Worm (Caenorhabditis elegans): ENCODE data around the gene cya-1.

cya-1 gene

DNA sequence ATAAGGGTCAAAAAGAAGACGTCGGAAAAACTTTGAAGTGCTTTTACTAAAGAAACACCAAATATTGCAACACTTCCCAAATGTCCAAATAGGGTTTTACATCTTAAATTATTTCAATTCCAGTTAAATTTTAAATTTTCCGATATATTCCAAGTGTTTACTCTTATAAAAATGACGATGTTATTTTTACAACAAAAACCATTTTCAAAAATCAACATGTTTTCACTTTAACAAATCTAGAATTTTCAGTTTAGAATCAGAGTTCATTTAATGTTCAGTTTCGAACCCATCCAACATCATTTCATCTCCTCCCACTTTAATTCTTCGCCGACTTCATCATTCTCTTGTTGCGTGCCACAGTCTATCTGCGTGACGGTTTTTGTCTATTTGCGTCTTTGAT is 5.4 kb downstream of the cya-1 start, which contains the start of gene dos-1:
Gene dos-1, plus strand, starts transcription at position 301 of the 400 bp plus-strand sequence.
- TF ChIP-seq ama-1 (optimal IDR thresholded peaks at IDR 0.05): no peak
- no peak for TF ChIP-seq mab-5 (tag; optimal IDR thresholded peaks at IDR 0.05)
- no peak for TF ChIP-seq nhr-6 (tag; optimal IDR thresholded peaks at IDR 0.05)
- no peak for TF ChIP-seq aly-2 (tag; optimal IDR thresholded peaks at IDR 0.05)
- no peak for TF ChIP-seq zag-1 (tag; optimal IDR thresholded peaks at IDR 0.05)
- no peak for TF ChIP-seq sem-4 (tag; optimal IDR thresholded peaks at IDR 0.05)
- TF ChIP-seq C34F6.9 (tag; optimal IDR thresholded peaks at IDR 0.05): no peak

DNA sequence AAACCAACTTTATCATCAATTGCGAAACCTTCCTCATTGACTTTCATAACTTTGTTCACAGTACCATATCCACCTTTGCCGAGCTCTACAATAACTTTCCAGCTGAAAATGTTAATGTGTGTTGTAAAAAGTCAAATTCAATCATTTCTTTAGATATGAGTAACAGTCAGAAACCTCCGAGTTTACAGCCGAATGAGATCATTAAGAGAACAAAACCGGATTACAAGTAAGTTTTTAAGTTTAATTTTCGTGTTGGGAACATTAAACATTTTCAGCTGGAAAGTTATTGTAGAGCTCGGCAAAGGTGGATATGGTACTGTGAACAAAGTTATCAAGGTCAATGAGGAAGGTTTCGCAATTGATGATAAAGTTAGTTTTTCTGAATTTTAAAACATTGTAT is 7.9 kb downstream of the cya-1 start, which contains the start of gene ZK507.1:
Gene ZK507.1, minus strand, starts transcription at position 101 of the 400 bp plus-strand sequence.
- TF ChIP-seq sma-3 (GFP tag; optimal IDR thresholded peaks at IDR 0.05) (no peak), nhr-21 (tag; optimal IDR thresholded peaks at IDR 0.05) (no peak), mdl-1 (tag; optimal IDR thresholded peaks at IDR 0.05) (no peak), ZK546.5 (tag; optimal IDR thresholded peaks at IDR 0.05) (no peak), lin-39 (tag; optimal IDR thresholded peaks at IDR 0.05) (no peak), zag-1 (tag; optimal IDR thresholded peaks at IDR 0.05) (no peak), lsy-2 (tag; optimal IDR thresholded peaks at IDR 0.05) (no peak), ama-1 (optimal IDR thresholded peaks at IDR 0.05) (no peak), aly-2 (tag; optimal IDR thresholded peaks at IDR 0.05) (no peak), gmeb-1 (tag; optimal IDR thresholded peaks at IDR 0.05) (no peak), lin-11 (tag; optimal IDR thresholded peaks at IDR 0.05) (no peak), elt-3 (tag; optimal IDR thresholded peaks at IDR 0.05) (no peak), lin-13 (GFP tag; optimal IDR thresholded peaks at IDR 0.05) (no peak), nhr-12 (tag; optimal IDR thresholded peaks at IDR 0.05) (no peak), ceh-16 (tag; optimal IDR thresholded peaks at IDR 0.05) (no peak), snpc-4 (tag; optimal IDR thresholded peaks at IDR 0.05) (no peak)

DNA sequence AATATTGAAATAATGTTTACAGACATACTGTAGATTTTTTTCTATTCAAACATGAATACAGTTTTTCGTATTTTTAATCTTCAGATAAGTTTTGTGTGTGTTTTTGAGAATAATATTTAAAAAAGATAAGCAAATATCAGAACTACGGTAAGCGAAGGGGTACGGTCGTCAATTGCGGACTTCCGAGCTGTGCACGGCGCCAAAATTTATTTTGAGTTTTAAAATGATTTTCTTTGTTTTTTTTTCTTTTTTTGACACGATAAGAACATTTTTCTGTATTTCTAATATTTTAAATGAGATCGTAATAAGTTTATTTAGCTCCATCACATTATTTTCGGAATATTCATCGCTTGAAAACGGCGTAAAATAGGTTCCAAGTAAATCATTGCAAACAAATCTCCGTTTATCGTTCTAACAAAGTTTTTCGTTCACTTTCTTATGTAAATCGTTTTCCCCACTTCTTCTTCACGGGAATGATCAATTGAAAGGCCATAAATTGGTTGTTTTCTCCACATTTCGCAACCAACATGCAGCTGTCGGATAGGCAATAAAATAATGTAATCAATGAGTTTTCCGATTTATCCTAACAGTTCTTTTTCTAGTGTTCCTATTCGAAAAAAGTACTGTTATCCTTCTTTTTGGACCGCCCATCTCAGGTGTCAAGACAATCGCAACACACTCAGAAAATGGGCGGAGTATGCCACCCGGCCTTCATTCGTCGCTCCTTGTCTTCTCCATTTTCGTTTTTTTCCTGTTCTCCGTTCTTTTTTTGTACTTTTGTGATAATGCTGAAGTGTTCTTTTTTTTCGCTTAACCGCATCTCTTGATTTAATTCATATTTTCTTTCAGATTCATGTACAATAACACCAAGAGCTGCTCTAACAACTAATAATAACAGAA is 17.4 kb downstream of the cya-1 start, which contains the start of gene glp-1:
Gene glp-1, plus strand, starts transcription at position 850 of the 900 bp plus-strand sequence.
- TF ChIP-seq dmd-4 (tag; optimal IDR thresholded peaks at IDR 0.05) (no peak), aly-2 (tag; optimal IDR thresholded peaks at IDR 0.05) (no peak), nhr-23 (tag; optimal IDR thresholded peaks at IDR 0.05) (no peak), lin-11 (tag; optimal IDR thresholded peaks at IDR 0.05) (no peak), ztf-4 (tag; optimal IDR thresholded peaks at IDR 0.05) (no peak), fos-1 (tag; optimal IDR thresholded peaks at IDR 0.05) (no peak), nhr-6 (tag; optimal IDR thresholded peaks at IDR 0.05) (no peak), nhr-25 (tag; optimal IDR thresholded peaks at IDR 0.05) (no peak), ceh-16 (tag; optimal IDR thresholded peaks at IDR 0.05) (no peak)

DNA sequence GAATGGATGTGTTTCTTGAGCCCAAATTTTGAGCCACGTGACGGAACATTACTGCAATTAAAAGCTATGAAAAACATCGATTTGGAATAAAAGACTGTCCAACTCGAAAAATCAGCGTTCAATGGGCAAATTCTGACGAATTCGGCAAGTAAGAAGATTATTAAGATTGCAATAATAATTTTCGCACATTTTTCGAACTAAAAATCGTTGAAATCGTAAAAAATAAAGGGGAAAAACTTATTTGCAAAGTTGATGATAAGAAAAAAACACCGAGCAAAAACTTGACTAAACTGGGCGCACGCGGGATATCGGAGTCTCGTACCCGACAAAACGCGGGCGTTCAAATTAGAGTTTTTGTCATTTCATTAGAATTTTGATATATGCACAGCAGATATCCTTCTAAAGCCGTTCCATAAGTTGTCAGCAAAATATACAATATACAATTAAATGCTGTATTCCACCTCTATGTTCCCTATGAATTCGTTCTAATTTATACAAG is 19.7 kb downstream of the cya-1 start, which contains the start of the genes mccc-2 and mrpl-44:
Gene mccc-2, minus strand, starts transcription at position 51 of the 499 bp plus-strand sequence.
Gene mrpl-44, minus strand, starts transcription at position 51 of the 499 bp plus-strand sequence.
- TF ChIP-seq lsy-2 (tag; optimal IDR thresholded peaks at IDR 0.05) (peak in 1 of 2 experiments; percentile 40), ztf-1 (GFP tag; conservative IDR thresholded peaks at IDR 0.05) (no peak), gmeb-1 (tag; optimal IDR thresholded peaks at IDR 0.05) (peak; percentile 90), nhr-10 (tag; optimal IDR thresholded peaks at IDR 0.05) (no peak), fos-1 (tag; optimal IDR thresholded peaks at IDR 0.05) (peak; percentile 7), C34F6.9 (tag; optimal IDR thresholded peaks at IDR 0.05) (peak; percentile 36), elt-3 (tag; optimal IDR thresholded peaks at IDR 0.05) (no peak), unc-55 (GFP tag; optimal IDR thresholded peaks at IDR 0.05) (peak; percentile 51)

DNA sequence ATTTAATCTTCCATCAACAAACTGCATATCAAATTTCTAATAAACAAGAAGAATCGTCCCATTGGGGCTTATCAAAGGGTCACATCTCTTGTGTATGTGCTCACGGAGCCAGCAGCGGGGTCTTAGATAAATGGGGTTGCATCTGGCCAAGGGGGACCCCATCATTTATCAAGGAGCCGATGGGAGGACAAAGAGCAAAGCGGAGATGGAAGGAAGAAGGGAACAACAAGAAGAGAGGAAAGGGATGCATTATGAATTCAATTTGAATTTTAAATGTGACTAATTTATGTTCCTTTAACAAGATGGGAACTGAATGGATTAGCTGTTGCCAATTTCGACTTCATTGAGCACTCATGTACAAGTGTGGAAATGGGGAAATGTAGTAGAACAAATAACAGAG is 24.7 kb downstream of the cya-1 start:
- TF ChIP-seq C34F6.9 (tag; optimal IDR thresholded peaks at IDR 0.05) (peak; percentile 28), mdl-1 (tag; optimal IDR thresholded peaks at IDR 0.05) (no peak), sma-3 (GFP tag; optimal IDR thresholded peaks at IDR 0.05) (no peak), nhr-77 (tag; optimal IDR thresholded peaks at IDR 0.05) (no peak), egl-27 (tag; optimal IDR thresholded peaks at IDR 0.05) (no peak), ztf-11 (tag; optimal IDR thresholded peaks at IDR 0.05) (no peak), ztf-1 (GFP tag; conservative IDR thresholded peaks at IDR 0.05) (no peak), nhr-21 (tag; optimal IDR thresholded peaks at IDR 0.05) (no peak), F13H6.1 (tag; optimal IDR thresholded peaks at IDR 0.05) (peak; percentile 44), lin-11 (tag; optimal IDR thresholded peaks at IDR 0.05) (no peak), fos-1 (tag; optimal IDR thresholded peaks at IDR 0.05) (no peak), nhr-10 (tag; optimal IDR thresholded peaks at IDR 0.05) (no peak), zag-1 (tag; optimal IDR thresholded peaks at IDR 0.05) (peak; percentile 42), gmeb-1 (tag; optimal IDR thresholded peaks at IDR 0.05) (no peak), mab-5 (tag; optimal IDR thresholded peaks at IDR 0.05) (peak; percentile 84), aly-2 (tag; optimal IDR thresholded peaks at IDR 0.05) (no peak), lin-39 (tag; optimal IDR thresholded peaks at IDR 0.05) (peak; percentile 9), lsy-2 (tag; optimal IDR thresholded peaks at IDR 0.05) (peak in 1 of 2 experiments; percentile 50), alr-1 (tag; optimal IDR thresholded peaks at IDR 0.05) (no peak), unc-55 (GFP tag; optimal IDR thresholded peaks at IDR 0.05) (no peak), nhr-23 (tag; optimal IDR thresholded peaks at IDR 0.05) (no peak), sma-9 (GFP tag; optimal IDR thresholded peaks at IDR 0.05) (peak; percentile 35), sma-9 (tag; optimal IDR thresholded peaks at IDR 0.05) (no peak), nhr-129 (tag; optimal IDR thresholded peaks at IDR 0.05) (no peak), mbf-1 (tag; optimal IDR thresholded peaks at IDR 0.05) (no peak), peb-1 (tag; optimal IDR thresholded peaks at IDR 0.05) (no peak), nhr-6 (tag; optimal IDR thresholded peaks at IDR 0.05) (no peak), unc-39 (tag; optimal IDR thresholded peaks at IDR 0.05) (no peak), nhr-25 (tag; optimal IDR thresholded peaks at IDR 0.05) (no peak), unc-62 (GFP tag; optimal IDR thresholded peaks at IDR 0.05) (no peak)
